Worm (Caenorhabditis elegans) whole organism, L1 larva: ENCODE data around the gene C05G5.7.

ENCODE experiments used
- Y116A8C.19 ChIP-seq: sonication (generic microtip); optimal IDR thresholded peaks from 2 replicates; lab custom pipeline; 2016; ENCODE audit warnings: missing compliant biosample characterization, missing genetic modification characterization, borderline replicate concordance
- aly-2 ChIP-seq: fragments of 150-350 bp; optimal IDR thresholded peaks from 2 replicates; lab custom pipeline; 2014; ENCODE audit warnings: missing biosample characterization, missing genetic modification characterization
- ceh-63 ChIP-seq: fragments of 200-800 bp; sonication (Bioruptor generic); optimal IDR thresholded peaks from 2 replicates; lab custom pipeline; 2018; ENCODE audit warnings: mild to moderate bottlenecking, missing genetic modification characterization, missing compliant biosample characterization
- dpl-1 ChIP-seq, 3 experiments: fragments of 150-350 bp in 2 of 3; sonication (generic microtip) in 1 of 3; optimal IDR thresholded peaks; 2 replicates each; lab custom pipeline; 2014 to 2017; ENCODE audit warnings: missing biosample characterization in 3 of 3, missing genetic modification characterization in 3 of 3, missing genetic modification reagents in 3 of 3
- dsc-1 ChIP-seq: sonication (generic microtip); optimal IDR thresholded peaks from 2 replicates; lab custom pipeline; 2016; ENCODE audit warnings: mild to moderate bottlenecking, missing genetic modification characterization, missing compliant biosample characterization
- efl-1 ChIP-seq, 4 experiments: fragments of 150-350 bp; optimal IDR thresholded peaks in 3 of 4; peaks in 1 of 4; 1 replicate in 1 of 4; 2 replicates in 3 of 4; lab custom pipeline; 2014; ENCODE audit warnings: missing biosample characterization in 2 of 4, missing genetic modification characterization in 2 of 4, missing genetic modification reagents in 2 of 4
- elt-2 ChIP-seq: sonication (generic microtip); optimal IDR thresholded peaks from 2 replicates; lab custom pipeline; 2016; ENCODE audit warnings: missing genetic modification characterization, mild to moderate bottlenecking, inconsistent platforms, missing compliant biosample characterization, missing genetic modification reagents
- elt-3 ChIP-seq, 6 experiments: fragments of 150-350 bp in 1 of 6; sonication (generic microtip); optimal IDR thresholded peaks; 2 replicates each; lab custom pipeline; 2017 to 2018; ENCODE audit warnings: missing biosample characterization in 6 of 6, missing genetic modification characterization in 6 of 6, inconsistent platforms in 1 of 6
- fkh-10 ChIP-seq: sonication (generic microtip); optimal IDR thresholded peaks from 2 replicates; lab custom pipeline; 2017; ENCODE audit warnings: missing biosample characterization, missing genetic modification reagents, missing genetic modification characterization
- hlh-4 ChIP-seq: sonication (generic microtip); optimal IDR thresholded peaks from 2 replicates; lab custom pipeline; 2016; ENCODE audit warnings: mild to moderate bottlenecking, missing genetic modification characterization, missing compliant biosample characterization
- hpl-2 ChIP-seq: fragments of 150-350 bp; optimal IDR thresholded peaks from 2 replicates; lab custom pipeline; 2014; ENCODE audit warnings: missing biosample characterization, missing genetic modification reagents, missing genetic modification characterization
- jun-1 ChIP-seq: fragments of 150-350 bp; optimal IDR thresholded peaks from 2 replicates; lab custom pipeline; 2014; ENCODE audit warnings: missing biosample characterization, missing genetic modification reagents, missing genetic modification characterization
- lin-15B ChIP-seq: fragments of 150-350 bp; sonication (generic microtip); optimal IDR thresholded peaks from 3 replicates; lab custom pipeline; 2014; ENCODE audit warnings: missing biosample characterization, missing genetic modification characterization
- lir-3 ChIP-seq: sonication (generic microtip); optimal IDR thresholded peaks from 2 replicates; lab custom pipeline; 2016; ENCODE audit warnings: mild to moderate bottlenecking, missing genetic modification characterization, moderate library complexity, missing compliant biosample characterization; ENCODE audit not compliant: poor library complexity
- lsy-2 ChIP-seq, 2 experiments: fragments of 150-350 bp; optimal IDR thresholded peaks; 2 replicates each; lab custom pipeline; 2014; ENCODE audit warnings: missing biosample characterization in 2 of 2, missing genetic modification characterization in 2 of 2
- mdl-1 ChIP-seq, 2 experiments: fragments of 150-350 bp; optimal IDR thresholded peaks; 2 replicates each; lab custom pipeline; 2014 to 2017; ENCODE audit warnings: missing biosample characterization in 2 of 2, missing genetic modification characterization in 2 of 2, inconsistent platforms in 1 of 2
- mef-2 ChIP-seq: fragments of 150-350 bp; optimal IDR thresholded peaks from 2 replicates; lab custom pipeline; 2014; ENCODE audit warnings: missing biosample characterization, missing genetic modification characterization
- mep-1 ChIP-seq: fragments of 150-350 bp; optimal IDR thresholded peaks from 2 replicates; lab custom pipeline; 2014; ENCODE audit warnings: missing biosample characterization, missing genetic modification characterization
- nhr-11 ChIP-seq: fragments of 150-350 bp; optimal IDR thresholded peaks from 2 replicates; lab custom pipeline; 2014; ENCODE audit warnings: missing biosample characterization, missing genetic modification characterization
- nhr-19 ChIP-seq: fragments of 200-800 bp; sonication (Bioruptor generic); conservative IDR thresholded peaks from 2 replicates; pipeline ENCODE4 v1.3.6; 2022; ENCODE audit warnings: missing genetic modification characterization, missing compliant biosample characterization
- nhr-20 ChIP-seq: sonication (generic microtip); optimal IDR thresholded peaks from 2 replicates; lab custom pipeline; 2016; ENCODE audit warnings: mild to moderate bottlenecking, missing genetic modification characterization, missing compliant biosample characterization
- nhr-237 ChIP-seq: fragments of 150-350 bp; optimal IDR thresholded peaks from 2 replicates; lab custom pipeline; 2014; ENCODE audit warnings: missing biosample characterization, missing genetic modification characterization
- nhr-71 ChIP-seq: sonication (generic microtip); optimal IDR thresholded peaks from 2 replicates; lab custom pipeline; 2016; ENCODE audit warnings: mild to moderate bottlenecking, missing genetic modification characterization, moderate library complexity, missing compliant biosample characterization
- nhr-85 ChIP-seq: sonication (generic microtip); peaks from one replicate; lab custom pipeline; 2016; ENCODE audit warnings: missing genetic modification characterization, inconsistent platforms, missing compliant biosample characterization
- nhr-90 ChIP-seq: sonication (generic microtip); optimal IDR thresholded peaks from 2 replicates; lab custom pipeline; 2016; ENCODE audit warnings: mild to moderate bottlenecking, missing genetic modification characterization, missing compliant biosample characterization; ENCODE audit not compliant: poor library complexity
- pag-3 ChIP-seq: sonication (generic microtip); optimal IDR thresholded peaks from 2 replicates; lab custom pipeline; 2017; ENCODE audit warnings: missing genetic modification characterization, mild to moderate bottlenecking, missing compliant biosample characterization, antibody characterized with exemption, borderline replicate concordance; ENCODE audit not compliant: insufficient read depth
- pax-3 ChIP-seq: fragments of 200-800 bp; sonication (Bioruptor generic); optimal IDR thresholded peaks from 2 replicates; lab custom pipeline; 2018; ENCODE audit warnings: mild to moderate bottlenecking, missing genetic modification characterization, moderate library complexity, missing compliant biosample characterization
- snu-23 ChIP-seq: sonication (generic microtip); optimal IDR thresholded peaks from 2 replicates; lab custom pipeline; 2016; ENCODE audit warnings: missing genetic modification characterization, missing compliant biosample characterization
- sox-4 ChIP-seq: sonication (generic microtip); optimal IDR thresholded peaks from 2 replicates; lab custom pipeline; 2016; ENCODE audit warnings: missing genetic modification characterization, missing compliant biosample characterization
- tbx-2 ChIP-seq: sonication (generic microtip); optimal IDR thresholded peaks from 2 replicates; lab custom pipeline; 2016; ENCODE audit warnings: missing genetic modification characterization, missing compliant biosample characterization
- unc-130 ChIP-seq: fragments of 150-350 bp; optimal IDR thresholded peaks from 2 replicates; lab custom pipeline; 2017; ENCODE audit warnings: missing biosample characterization, missing genetic modification characterization, inconsistent platforms
- ztf-11 ChIP-seq, 2 experiments: sonication (generic microtip); optimal IDR thresholded peaks; 2 replicates each; lab custom pipeline; 2016 to 2017; ENCODE audit warnings: missing genetic modification characterization in 2 of 2, missing biosample characterization in 1 of 2, missing compliant biosample characterization in 1 of 2

The C05G5.7 gene

DNA sequence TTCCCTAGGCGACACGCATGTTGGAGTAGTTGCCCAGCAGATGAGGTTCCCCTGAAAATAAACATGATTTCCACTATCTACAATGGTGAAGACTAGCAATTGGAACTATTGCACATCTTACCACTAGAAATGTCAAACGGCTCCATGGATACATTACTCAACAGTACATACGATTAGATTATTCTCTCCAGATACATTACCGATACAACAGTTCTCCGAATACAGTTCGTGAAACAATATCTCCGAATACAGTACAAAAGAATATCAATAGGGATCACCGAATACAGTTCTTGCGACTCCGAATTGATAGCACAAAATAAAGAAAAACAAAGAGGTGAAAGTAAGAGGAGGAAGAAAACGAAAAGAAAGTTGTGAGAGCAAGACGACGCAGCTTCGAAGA lies at the start of gene C05G5.7:
C05G5.7 (minus strand) TSS at position 1 of the 400 bp plus-strand sequence.
- no peak for TF ChIP-seq nhr-237 (tag; lab: Kevin White, UChicago)
- TF ChIP-seq elt-3 (tag; optimal IDR thresholded peaks at IDR 0.05; lab: Kevin White, UChicago) = no peak
- TF ChIP-seq dpl-1 (GFP tag; optimal IDR thresholded peaks at IDR 0.05; lab: Kevin White, UChicago) = no peak
- TF ChIP-seq mdl-1 (tag; optimal IDR thresholded peaks at IDR 0.05; lab: Kevin White, UChicago) = no peak
- TF ChIP-seq nhr-85 (tag; lab: Kevin White, UChicago) = no peak
- no peak for TF ChIP-seq pax-3 (tag; lab: Kevin White, UChicago)
- no peak for TF ChIP-seq tbx-2 (tag; lab: Kevin White, UChicago)
- TF ChIP-seq hlh-4 (tag; lab: Kevin White, UChicago) = no peak
- no peak for TF ChIP-seq snu-23 (GFP tag; lab: Kevin White, UChicago)
- TF ChIP-seq nhr-90 (tag; lab: Kevin White, UChicago) = no peak
- no peak for TF ChIP-seq lin-15B (tag; lab: Kevin White, UChicago)
- TF ChIP-seq lsy-2 (tag; optimal IDR thresholded peaks at IDR 0.05; lab: Kevin White, UChicago) = no peak
- TF ChIP-seq fkh-10 (GFP tag; lab: Kevin White, UChicago) = no peak
- no peak for TF ChIP-seq mef-2 (tag; lab: Kevin White, UChicago)
- no peak for TF ChIP-seq ceh-63 (GFP tag; lab: Kevin White, UChicago)
- no peak for TF ChIP-seq aly-2 (tag; lab: Kevin White, UChicago)
- no peak for TF ChIP-seq ztf-11 (tag; optimal IDR thresholded peaks at IDR 0.05; lab: Kevin White, UChicago)
- no peak for TF ChIP-seq pag-3
- no peak for TF ChIP-seq efl-1 (optimal IDR thresholded peaks at IDR 0.05; lab: Kevin White, UChicago)
- TF ChIP-seq efl-1 (GFP tag; optimal IDR thresholded peaks at IDR 0.05 in 1 of 2; lab: Kevin White, UChicago) = no peak
- no peak for TF ChIP-seq sox-4 (tag; lab: Kevin White, UChicago)

- TF ChIP-seq nhr-19 (GFP tag; lab: Robert Waterston, UW) (0 out of 2 replicates have a peak, but pooled peaks have one; percentile 3), jun-1 (tag; lab: Kevin White, UChicago) (no peak), lin-15B (tag; lab: Kevin White, UChicago) (no peak), mep-1 (tag; lab: Kevin White, UChicago) (no peak), pax-3 (tag; lab: Kevin White, UChicago) (peak; percentile 60), nhr-20 (tag; lab: Kevin White, UChicago) (no peak), dsc-1 (tag; lab: Kevin White, UChicago) (peak; percentile 68), nhr-71 (tag; lab: Kevin White, UChicago) (peak; percentile 16), nhr-85 (tag; lab: Kevin White, UChicago) (peak; percentile 57), unc-130 (no peak), elt-2 (tag; lab: Kevin White, UChicago) (peak; percentile 62), lir-3 (tag; lab: Kevin White, UChicago) (no peak), hpl-2 (GFP tag; lab: Kevin White, UChicago) (no peak), Y116A8C.19 (tag; lab: Kevin White, UChicago) (no peak)
These were observed 49.7 kb upstream of the C05G5.7 start, which contains the start of gene sprr-2 for ce11 chrX:14793198-14793747. Gene sprr-2 (plus strand): TSS chrX:14793445.

DNA sequence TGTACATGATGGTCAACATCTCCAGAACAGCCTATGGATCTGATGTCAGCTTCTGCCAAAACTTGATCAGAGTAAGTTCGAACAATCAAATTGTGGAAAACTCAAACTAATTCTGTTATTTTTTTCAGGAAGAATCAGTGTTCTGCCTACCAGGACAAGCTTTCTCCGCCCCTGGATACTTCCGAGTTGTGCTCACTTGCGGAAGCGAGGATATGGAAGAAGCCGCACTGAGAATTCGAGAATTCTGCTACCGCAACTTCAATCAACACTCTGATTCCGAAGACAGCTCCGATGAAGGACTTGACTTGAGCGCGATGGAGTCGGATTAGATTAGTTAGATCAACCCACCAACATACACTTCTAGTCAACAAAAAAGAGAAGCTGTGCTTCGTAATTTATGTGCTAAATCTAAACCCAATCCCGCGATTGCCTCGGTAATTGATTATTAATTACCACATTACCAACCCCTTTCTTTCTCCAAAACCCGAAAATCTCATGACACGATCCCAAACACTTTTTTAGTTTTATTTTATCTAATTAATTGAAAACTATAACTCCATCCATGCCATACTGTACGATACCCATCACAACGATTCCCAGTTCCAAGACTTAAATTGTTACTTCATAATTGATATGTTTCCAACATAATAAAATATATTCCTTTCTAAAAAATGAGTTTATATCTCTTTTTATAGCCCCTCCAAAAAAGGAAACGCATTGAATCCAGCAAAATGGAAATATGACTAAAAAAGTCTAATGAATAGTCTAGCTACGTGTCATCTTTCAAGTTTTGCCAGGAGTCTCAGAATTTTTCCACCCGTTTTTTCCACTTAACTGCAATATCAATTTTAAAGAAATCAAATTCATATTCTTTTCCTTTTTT lies 49.0 kb upstream of the C05G5.7 start:
- TF ChIP-seq nhr-85 (tag; lab: Kevin White, UChicago) = peak; percentile 30
- TF ChIP-seq nhr-11 = peak; percentile 8
- peak; percentile 66 for TF ChIP-seq aly-2 (tag; lab: Kevin White, UChicago)
- TF ChIP-seq dpl-1 (GFP tag; optimal IDR thresholded peaks at IDR 0.05; lab: Kevin White, UChicago) = no peak
- TF ChIP-seq efl-1 (optimal IDR thresholded peaks at IDR 0.05; lab: Kevin White, UChicago) = no peak
- TF ChIP-seq efl-1 (GFP tag; optimal IDR thresholded peaks at IDR 0.05 in 1 of 2; lab: Kevin White, UChicago) = peak in 1 of 2 experiments; percentile 40
